Worm (Caenorhabditis elegans): Measurements from ENCODE around the gene ttr-57.

DNA sequence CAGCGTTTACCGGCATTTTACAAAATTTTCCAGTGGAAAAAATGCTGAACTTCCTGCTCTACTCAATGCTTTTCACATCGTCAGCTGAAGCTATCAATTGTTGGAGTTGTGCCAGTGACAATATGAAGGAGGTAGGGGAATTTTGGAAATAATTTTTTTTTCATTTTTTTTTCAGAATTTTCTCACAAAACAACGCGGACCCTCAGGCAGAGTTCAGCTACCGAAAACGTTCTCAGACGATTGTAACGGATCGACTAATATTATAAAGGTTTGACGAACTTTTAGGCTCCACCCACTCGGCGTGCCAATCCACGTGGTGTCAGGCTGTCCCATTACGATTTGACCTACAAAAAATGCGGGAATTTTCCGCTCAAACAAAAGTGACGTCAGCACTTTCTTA, 25.4 kb upstream of the ttr-57 start, which contains the start of gene F26F2.8:
- TF ChIP-seq ama-1 (optimal IDR thresholded peaks at IDR 0.05) (no peak), ceh-13 (GFP tag; optimal IDR thresholded peaks at IDR 0.05) (no peak), pes-1 (GFP tag; IDR thresholded peaks at IDR 0.05) (no peak), hmbx-1 (tag; optimal IDR thresholded peaks at IDR 0.05) (no peak), sea-1 (GFP tag; conservative IDR thresholded peaks at IDR 0.05) (no peak)

Measured in whole organism, early embryonic.